Fruit fly (Drosophila melanogaster) whole organism, prepupa: ENCODE data around the gene CG12111.

Source experiments
- Blimp-1 ChIP-seq: fragments of 200-800 bp; sonication (Bioruptor generic); optimal IDR thresholded peaks from 3 replicates; lab custom pipeline; 2017; ENCODE audit warnings: missing biosample characterization, missing genetic modification characterization, mild to moderate bottlenecking, moderate library complexity, missing genetic modification reagents
- CG10631 ChIP-seq: fragments of 200-800 bp; sonication (Bioruptor generic); optimal IDR thresholded peaks from 2 replicates; lab custom pipeline; 2016; ENCODE audit warnings: missing biosample characterization, missing genetic modification characterization
- CG10669 ChIP-seq: fragments of 200-800 bp; sonication (Bioruptor generic); optimal IDR thresholded peaks from 3 replicates; lab custom pipeline; 2018; ENCODE audit warnings: missing biosample characterization, mild to moderate bottlenecking, missing genetic modification characterization, moderate library complexity
- CG11294 ChIP-seq: fragments of 200-800 bp; sonication (Bioruptor generic); IDR thresholded peaks from 2 replicates; pipeline ENCODE4 v1.3.6; 2022; ENCODE audit warnings: missing biosample characterization, missing genetic modification characterization
- CG11762 ChIP-seq: fragments of 200-800 bp; sonication (Bioruptor generic); optimal IDR thresholded peaks from 3 replicates; lab custom pipeline; 2016; ENCODE audit warnings: missing biosample characterization, missing genetic modification characterization; ENCODE audit not compliant: insufficient read depth
- CG11902 ChIP-seq: fragments of 200-800 bp; sonication (Bioruptor generic); optimal IDR thresholded peaks from 3 replicates; lab custom pipeline; 2016; ENCODE audit warnings: missing biosample characterization, missing genetic modification characterization
- CG1621 ChIP-seq: fragments of 200-800 bp; sonication (Bioruptor generic); optimal IDR thresholded peaks from 3 replicates; lab custom pipeline; 2018; ENCODE audit warnings: missing biosample characterization, mild to moderate bottlenecking, missing genetic modification characterization
- CG16779 ChIP-seq: fragments of 200-800 bp; sonication (Bioruptor generic); optimal IDR thresholded peaks from 3 replicates; lab custom pipeline; 2017; ENCODE audit warnings: missing biosample characterization, mild to moderate bottlenecking, missing genetic modification characterization
- CG3032 ChIP-seq: fragments of 200-800 bp; optimal IDR thresholded peaks from 2 replicates; lab custom pipeline; 2019; ENCODE audit warnings: missing biosample characterization, mild to moderate bottlenecking, missing genetic modification characterization, moderate library complexity
- CG31627 ChIP-seq: fragments of 200-800 bp; sonication (Bioruptor generic); optimal IDR thresholded peaks from 3 replicates; lab custom pipeline; 2016; ENCODE audit warnings: missing biosample characterization, missing genetic modification characterization
- CG32006 ChIP-seq: fragments of 200-800 bp; sonication (Bioruptor generic); optimal IDR thresholded peaks from 3 replicates; lab custom pipeline; 2017; ENCODE audit warnings: missing biosample characterization, mild to moderate bottlenecking, missing genetic modification characterization
- CG34406 ChIP-seq: fragments of 200-800 bp; sonication (Bioruptor generic); optimal IDR thresholded peaks from 3 replicates; lab custom pipeline; 2016; ENCODE audit warnings: missing biosample characterization, missing genetic modification characterization
- CG3919 ChIP-seq: fragments of 200-800 bp; sonication (Bioruptor generic); optimal IDR thresholded peaks from 3 replicates; lab custom pipeline; 2016; ENCODE audit warnings: missing biosample characterization, missing genetic modification characterization
- CG4318 ChIP-seq: fragments of 200-800 bp; sonication (Bioruptor generic); optimal IDR thresholded peaks from 3 replicates; lab custom pipeline; 2017; ENCODE audit warnings: missing biosample characterization, mild to moderate bottlenecking, missing genetic modification characterization
- CG6163 ChIP-seq: fragments of 200-800 bp; sonication (Bioruptor generic); IDR thresholded peaks from 3 replicates; pipeline ENCODE4 v1.3.6; 2022; ENCODE audit warnings: missing biosample characterization, missing genetic modification characterization
- CG6276 ChIP-seq: fragments of 200-800 bp; sonication (Bioruptor generic); optimal IDR thresholded peaks from 2 replicates; lab custom pipeline; 2017; ENCODE audit warnings: missing biosample characterization, mild to moderate bottlenecking, missing genetic modification characterization
- CG6792 ChIP-seq: fragments of 200-800 bp; sonication (Bioruptor generic); optimal IDR thresholded peaks from 3 replicates; lab custom pipeline; 2016; ENCODE audit warnings: missing biosample characterization, missing genetic modification characterization
- CG6808 ChIP-seq: fragments of 200-800 bp; sonication (Bioruptor generic); optimal IDR thresholded peaks from 3 replicates; lab custom pipeline; 2017; ENCODE audit warnings: missing biosample characterization, missing genetic modification characterization, mild to moderate bottlenecking, moderate library complexity, missing genetic modification reagents
- CG7368 ChIP-seq: fragments of 200-800 bp; sonication (Bioruptor generic); optimal IDR thresholded peaks from 3 replicates; lab custom pipeline; 2016; ENCODE audit warnings: missing biosample characterization, missing genetic modification characterization
- CG8119 ChIP-seq: fragments of 200-800 bp; sonication (Bioruptor generic); IDR thresholded peaks from 3 replicates; pipeline ENCODE4 v1.3.6; 2022; ENCODE audit warnings: missing biosample characterization, missing genetic modification characterization
- CG8319 ChIP-seq: fragments of 200-800 bp; sonication (Bioruptor generic); optimal IDR thresholded peaks from 3 replicates; lab custom pipeline; 2016; ENCODE audit warnings: missing biosample characterization, missing genetic modification characterization
- CG8632 ChIP-seq: fragments of 200-800 bp; sonication (Bioruptor generic); optimal IDR thresholded peaks from 3 replicates; lab custom pipeline; 2016; ENCODE audit warnings: missing biosample characterization, missing genetic modification characterization
- CG9139 ChIP-seq: fragments of 200-800 bp; sonication (Bioruptor generic); optimal IDR thresholded peaks from 3 replicates; lab custom pipeline; 2017; ENCODE audit warnings: missing biosample characterization, mild to moderate bottlenecking, missing genetic modification characterization
- Eip75B ChIP-seq: fragments of 200-800 bp; sonication (Bioruptor generic); optimal IDR thresholded peaks from 3 replicates; lab custom pipeline; 2016; ENCODE audit warnings: missing biosample characterization, missing genetic modification characterization
- Eip78C ChIP-seq: fragments of 200-800 bp; sonication (Bioruptor generic); peaks from one replicate; lab custom pipeline; 2016; ENCODE audit warnings: missing biosample characterization, missing genetic modification characterization
- Eip93F ChIP-seq: fragments of 200-800 bp; sonication (Bioruptor generic); optimal IDR thresholded peaks from 2 replicates; lab custom pipeline; 2016; ENCODE audit warnings: missing biosample characterization, mild to moderate bottlenecking, missing genetic modification characterization
- Ets21C ChIP-seq: fragments of 200-800 bp; sonication (Bioruptor generic); optimal IDR thresholded peaks from 3 replicates; lab custom pipeline; 2016; ENCODE audit warnings: missing biosample characterization, missing genetic modification characterization
- Gug ChIP-seq: fragments of 200-800 bp; sonication (Bioruptor generic); IDR thresholded peaks from 2 replicates; pipeline ENCODE4 v1.3.6; 2022; ENCODE audit warnings: missing biosample characterization, missing genetic modification characterization
- Hr38 ChIP-seq: sonication (Bioruptor generic); optimal IDR thresholded peaks from 2 replicates; lab custom pipeline; 2016; ENCODE audit warnings: missing biosample characterization, missing genetic modification characterization
- Hr39 ChIP-seq: fragments of 200-800 bp; sonication (Bioruptor generic); optimal IDR thresholded peaks from 2 replicates; lab custom pipeline; 2016; ENCODE audit warnings: missing biosample characterization, missing genetic modification characterization
- Hr4 ChIP-seq: fragments of 200-800 bp; sonication (Bioruptor generic); optimal IDR thresholded peaks from 3 replicates; lab custom pipeline; 2016; ENCODE audit warnings: missing biosample characterization, missing genetic modification characterization
- Lpt ChIP-seq: fragments of 200-800 bp; sonication (Bioruptor generic); optimal IDR thresholded peaks from 3 replicates; lab custom pipeline; 2016; ENCODE audit warnings: missing biosample characterization, missing genetic modification characterization
- Met ChIP-seq: fragments of 200-800 bp; sonication (Bioruptor generic); optimal IDR thresholded peaks from 3 replicates; lab custom pipeline; 2016; ENCODE audit warnings: missing biosample characterization, missing genetic modification characterization
- OdsH ChIP-seq: fragments of 200-800 bp; sonication (Bioruptor generic); optimal IDR thresholded peaks from 3 replicates; lab custom pipeline; 2016; ENCODE audit warnings: missing biosample characterization, missing genetic modification characterization
- Smox ChIP-seq: fragments of 200-800 bp; sonication (Bioruptor generic); optimal IDR thresholded peaks from 3 replicates; lab custom pipeline; 2016; ENCODE audit warnings: missing biosample characterization, missing genetic modification characterization
- Sox102F ChIP-seq: fragments of 200-800 bp; sonication (Bioruptor generic); optimal IDR thresholded peaks from 2 replicates; lab custom pipeline; 2016; ENCODE audit warnings: missing biosample characterization, mild to moderate bottlenecking, missing genetic modification characterization
- Sox14 ChIP-seq: fragments of 200-800 bp; sonication (Bioruptor generic); optimal IDR thresholded peaks from 3 replicates; lab custom pipeline; 2016; ENCODE audit warnings: missing biosample characterization, missing genetic modification characterization
- Sox15 ChIP-seq: fragments of 200-800 bp; sonication (Bioruptor generic); optimal IDR thresholded peaks from 3 replicates; lab custom pipeline; 2016; ENCODE audit warnings: missing biosample characterization, missing genetic modification characterization
- achi ChIP-seq: fragments of 200-800 bp; sonication (Bioruptor generic); optimal IDR thresholded peaks from 3 replicates; lab custom pipeline; 2016; ENCODE audit warnings: missing biosample characterization, missing genetic modification characterization
- acj6 ChIP-seq: fragments of 200-800 bp; sonication (Bioruptor generic); optimal IDR thresholded peaks from 3 replicates; lab custom pipeline; 2016; ENCODE audit warnings: missing biosample characterization, missing genetic modification characterization
- cyc ChIP-seq: fragments of 200-800 bp; sonication (Bioruptor generic); optimal IDR thresholded peaks from 3 replicates; lab custom pipeline; 2016; ENCODE audit warnings: missing biosample characterization, missing genetic modification characterization
- dac ChIP-seq: fragments of 200-800 bp; sonication (Bioruptor generic); optimal IDR thresholded peaks from 2 replicates; lab custom pipeline; 2017; ENCODE audit warnings: missing biosample characterization, mild to moderate bottlenecking, missing genetic modification characterization
- eg ChIP-seq: fragments of 200-800 bp; sonication (Bioruptor generic); IDR thresholded peaks from 3 replicates; pipeline ENCODE4 v1.3.6; 2022; ENCODE audit warnings: missing biosample characterization, missing genetic modification characterization
- esn ChIP-seq: fragments of 200-800 bp; sonication (Bioruptor generic); optimal IDR thresholded peaks from 2 replicates; lab custom pipeline; 2016; ENCODE audit warnings: missing biosample characterization, mild to moderate bottlenecking, missing genetic modification characterization, moderate library complexity
- fd85E ChIP-seq: fragments of 200-800 bp; sonication (Bioruptor generic); optimal IDR thresholded peaks from 3 replicates; lab custom pipeline; 2016; ENCODE audit warnings: missing biosample characterization, missing genetic modification characterization
- lz ChIP-seq: fragments of 200-800 bp; sonication (Bioruptor generic); optimal IDR thresholded peaks from 3 replicates; lab custom pipeline; 2016; ENCODE audit warnings: missing biosample characterization, missing genetic modification characterization
- net ChIP-seq: fragments of 200-800 bp; sonication (Bioruptor generic); optimal IDR thresholded peaks from 3 replicates; lab custom pipeline; 2016; ENCODE audit warnings: missing biosample characterization, missing genetic modification characterization
- pdm3 ChIP-seq: fragments of 200-800 bp; sonication (Bioruptor generic); optimal IDR thresholded peaks from 3 replicates; lab custom pipeline; 2016; ENCODE audit warnings: missing biosample characterization, missing genetic modification characterization
- salr ChIP-seq, 2 experiments: fragments of 200-800 bp; sonication (Bioruptor generic); optimal IDR thresholded peaks; 3 replicates each; lab custom pipeline; 2016 to 2018; ENCODE audit warnings: missing biosample characterization in 2 of 2, missing genetic modification characterization in 2 of 2, mild to moderate bottlenecking in 1 of 2
- spab ChIP-seq: fragments of 200-800 bp; sonication (Bioruptor generic); optimal IDR thresholded peaks from 2 replicates; lab custom pipeline; 2017; ENCODE audit warnings: missing biosample characterization, mild to moderate bottlenecking, missing genetic modification characterization, missing genetic modification reagents
- ss ChIP-seq, 2 experiments: fragments of 200-800 bp; sonication (Bioruptor generic); optimal IDR thresholded peaks; 2 replicates in 1 of 2; 3 replicates in 1 of 2; lab custom pipeline; 2017 to 2018; ENCODE audit warnings: mild to moderate bottlenecking in 2 of 2, missing biosample characterization in 2 of 2, missing genetic modification characterization in 2 of 2, moderate library complexity in 1 of 2
- svp ChIP-seq: fragments of 200-800 bp; sonication (Bioruptor generic); peaks from one replicate; lab custom pipeline; 2016; ENCODE audit warnings: missing biosample characterization, missing genetic modification characterization
- topi ChIP-seq: fragments of 200-800 bp; sonication (Bioruptor generic); optimal IDR thresholded peaks from 3 replicates; lab custom pipeline; 2016; ENCODE audit warnings: missing biosample characterization, missing genetic modification characterization
- vri ChIP-seq: fragments of 200-800 bp; sonication (Bioruptor generic); optimal IDR thresholded peaks from 3 replicates; lab custom pipeline; 2016; ENCODE audit warnings: missing biosample characterization, mild to moderate bottlenecking, missing genetic modification characterization

CG12111 gene

DNA sequence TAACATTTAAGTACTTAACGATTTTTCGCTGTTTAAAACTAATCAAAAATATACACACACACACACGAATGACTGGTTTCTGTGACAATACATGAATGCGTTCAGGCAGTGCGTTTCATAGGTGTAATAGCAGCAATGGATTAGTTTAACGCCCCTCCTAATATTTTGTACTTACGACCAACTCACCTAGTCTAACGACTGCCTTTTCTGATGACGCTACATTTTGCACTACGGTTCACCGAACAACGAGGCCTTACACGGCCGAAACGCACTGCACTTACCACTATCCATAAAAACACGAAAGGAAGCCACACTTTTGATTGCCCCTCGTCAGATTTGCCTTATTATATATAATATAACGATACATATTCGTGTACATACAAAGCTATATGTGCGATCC lies 30.4 kb upstream of the CG12111 start:
- TF ChIP-seq Sox14 (GFP tag; lab: Kevin White, UChicago) (peak; percentile 59), topi (GFP tag; lab: Kevin White, UChicago) (no peak), CG3919 (no peak), pdm3 (no peak), CG16779 (tag; lab: Kevin White, UChicago) (no peak), CG4318 (no peak), CG9139 (GFP tag; lab: Kevin White, UChicago) (no peak), CG31627 (GFP tag; lab: Kevin White, UChicago) (peak; percentile 60), ss (GFP tag; optimal IDR thresholded peaks at IDR 0.05; lab: Kevin White, UChicago) (no peak), CG10631 (GFP tag; lab: Kevin White, UChicago) (no peak), CG8632 (no peak), lz (GFP tag; lab: Kevin White, UChicago) (peak; percentile 53), esn (GFP tag; lab: Kevin White, UChicago) (peak; percentile 72), Hr38 (no peak), CG6276 (GFP tag; lab: Kevin White, UChicago) (no peak), Sox102F (GFP tag; lab: Kevin White, UChicago) (no peak), Smox (no peak), Eip78C (GFP tag; lab: Kevin White, UChicago) (peak; percentile 80), achi (GFP tag; lab: Kevin White, UChicago) (peak; percentile 68), CG11762 (peak; percentile 28), cyc (GFP tag; lab: Kevin White, UChicago) (peak; percentile 62), Hr39 (GFP tag; lab: Kevin White, UChicago) (peak; percentile 70), CG3032 (tag; lab: Kevin White, UChicago) (peak; percentile 48), salr (GFP tag; optimal IDR thresholded peaks at IDR 0.05; lab: Kevin White, UChicago) (no peak), fd85E (no peak), CG10669 (GFP tag; lab: Kevin White, UChicago) (no peak), Met (GFP tag; lab: Kevin White, UChicago) (no peak), net (GFP tag; lab: Kevin White, UChicago) (no peak), CG6163 (peak; percentile 85), dac (GFP tag; lab: Kevin White, UChicago) (no peak), Blimp-1 (GFP tag; lab: Kevin White, UChicago) (no peak), CG32006 (GFP tag; lab: Kevin White, UChicago) (peak; percentile 74), Ets21C (no peak), CG7368 (GFP tag; lab: Kevin White, UChicago) (no peak), CG11294 (GFP tag; lab: Robert Waterston, UW) (peak; percentile 54), CG8119 (peak; percentile 67; the same call in 2 of the 3 replicates), spab (GFP tag; lab: Kevin White, UChicago) (no peak), Gug (GFP tag; lab: Robert Waterston, UW) (peak; percentile 56), Eip75B (GFP tag; lab: Kevin White, UChicago) (no peak), CG8319 (GFP tag; lab: Kevin White, UChicago) (no peak), CG6792 (peak; percentile 56), svp (GFP tag; lab: Kevin White, UChicago) (no peak), CG1621 (no peak), Hr4 (GFP tag; lab: Kevin White, UChicago) (peak; percentile 76), acj6 (no peak), eg (GFP tag; lab: Robert Waterston, UW) (peak; percentile 86; the same call in 2 of the 3 replicates), Sox15 (peak; percentile 11), CG34406 (GFP tag; lab: Kevin White, UChicago) (no peak), Eip93F (no peak), CG6808 (GFP tag; lab: Kevin White, UChicago) (no peak), OdsH (GFP tag; lab: Kevin White, UChicago) (no peak), CG11902 (GFP tag; lab: Kevin White, UChicago) (peak; percentile 43), vri (no peak), Lpt (GFP tag; lab: Kevin White, UChicago) (no peak)
